Worm (Caenorhabditis elegans) whole organism, young adult: ENCODE data around the gene F54D5.15.

ENCODE experiments used
- B0035.1 ChIP-seq: sonication (generic microtip); optimal IDR thresholded peaks from 2 replicates; lab custom pipeline; 2016; ENCODE audit warnings: missing genetic modification characterization, mild to moderate bottlenecking, missing compliant biosample characterization, missing genotype, missing genetic modification reagents
- aptf-2 ChIP-seq: fragments of 200-800 bp; sonication (Bioruptor generic); conservative IDR thresholded peaks from 2 replicates; pipeline ENCODE4 v1.3.6; 2022; ENCODE audit warnings: missing genetic modification reagents, missing genetic modification characterization, missing compliant biosample characterization
- bed-2 ChIP-seq: fragments of 200-800 bp; sonication (Bioruptor generic); IDR thresholded peaks from 2 replicates; pipeline ENCODE4 v1.3.6; 2022; ENCODE audit warnings: missing genetic modification reagents, missing genetic modification characterization, missing compliant biosample characterization
- dpff-1 ChIP-seq: sonication (generic microtip); optimal IDR thresholded peaks from 2 replicates; lab custom pipeline; 2017; ENCODE audit warnings: mild to moderate bottlenecking, missing genetic modification characterization, missing compliant biosample characterization
- egl-44 ChIP-seq: fragments of 200-800 bp; sonication (Bioruptor generic); IDR thresholded peaks from 2 replicates; pipeline ENCODE4 v1.3.6; 2022; ENCODE audit warnings: missing genetic modification reagents, missing genetic modification characterization, missing compliant biosample characterization
- fkh-3 ChIP-seq: sonication (generic microtip); optimal IDR thresholded peaks from 2 replicates; lab custom pipeline; 2016; ENCODE audit warnings: mild to moderate bottlenecking, missing genetic modification characterization, missing compliant biosample characterization
- gei-17 ChIP-seq: fragments of 200-800 bp; sonication (Bioruptor generic); optimal IDR thresholded peaks from 2 replicates; lab custom pipeline; 2018; ENCODE audit warnings: mild to moderate bottlenecking, missing genetic modification characterization, missing compliant biosample characterization
- hlh-26 ChIP-seq: fragments of 200-800 bp; sonication (Bioruptor generic); conservative IDR thresholded peaks from 2 replicates; pipeline ENCODE4 v1.3.6; 2022; ENCODE audit warnings: missing genetic modification reagents, missing genetic modification characterization, missing compliant biosample characterization
- hmg-1.2 ChIP-seq: fragments of 200-800 bp; sonication (Bioruptor generic); IDR thresholded peaks from 2 replicates; pipeline ENCODE4 v1.3.6; 2022; ENCODE audit warnings: missing genetic modification reagents, missing genetic modification characterization, missing compliant biosample characterization
- let-607 ChIP-seq, 2 experiments: fragments of 200-800 bp in 1 of 2; sonication (Bioruptor generic) in 1 of 2; sonication (generic microtip) in 1 of 2; optimal IDR thresholded peaks; 2 replicates each; lab custom pipeline; 2016 to 2018; ENCODE audit warnings: mild to moderate bottlenecking in 2 of 2, missing compliant biosample characterization in 2 of 2, missing genetic modification characterization in 2 of 2, moderate library complexity in 2 of 2, missing genotype in 1 of 2
- lin-54 ChIP-seq: fragments of 200-800 bp; sonication (Bioruptor generic); optimal IDR thresholded peaks from 2 replicates; lab custom pipeline; 2018; ENCODE audit warnings: mild to moderate bottlenecking, missing genetic modification characterization, missing compliant biosample characterization
- madf-10 ChIP-seq: sonication (generic microtip); optimal IDR thresholded peaks from 2 replicates; lab custom pipeline; 2016; ENCODE audit warnings: mild to moderate bottlenecking, missing genetic modification characterization, missing compliant biosample characterization
- pbrm-1 ChIP-seq: fragments of 200-800 bp; sonication (Bioruptor generic); IDR thresholded peaks from 2 replicates; pipeline ENCODE4 v1.3.6; 2022; ENCODE audit warnings: missing genetic modification reagents, missing genetic modification characterization, missing compliant biosample characterization
- pha-4 ChIP-seq: fragments of 150-350 bp; sonication (generic microtip); optimal IDR thresholded peaks from 2 replicates; lab custom pipeline; 2014; ENCODE audit warnings: missing biosample characterization, missing genetic modification reagents, missing genetic modification characterization
- sdz-38 ChIP-seq: sonication (generic microtip); optimal IDR thresholded peaks from 2 replicates; lab custom pipeline; 2016; ENCODE audit warnings: missing genotype, missing genetic modification characterization, missing compliant biosample characterization
- unc-130 ChIP-seq: sonication (generic microtip); optimal IDR thresholded peaks from 2 replicates; lab custom pipeline; 2016; ENCODE audit warnings: missing genetic modification reagents, missing genetic modification characterization, missing compliant biosample characterization
- xnd-1 ChIP-seq: sonication (generic microtip); optimal IDR thresholded peaks from 2 replicates; lab custom pipeline; 2016; ENCODE audit warnings: missing genotype, missing genetic modification reagents, missing genetic modification characterization, missing compliant biosample characterization
- ztf-6 ChIP-seq: fragments of 200-800 bp; sonication (Bioruptor generic); IDR thresholded peaks from 2 replicates; pipeline ENCODE4 v1.3.6; 2022; ENCODE audit warnings: missing genetic modification reagents, missing genetic modification characterization, missing compliant biosample characterization

Gene F54D5.15

ce11 chrII:11514775-11515174 lies 49.3 kb downstream of the F54D5.15 start, which contains the start of gene srh-44:
TSS of gene srh-44 (plus strand) at chrII:11515075.
- TF ChIP-seq fkh-3 (tag; lab: Kevin White, UChicago) = no peak
- no peak for TF ChIP-seq egl-44 (GFP tag; lab: Robert Waterston, UW)
- no peak for TF ChIP-seq unc-130 (GFP tag; lab: Kevin White, UChicago)
- TF ChIP-seq pha-4 (tag; lab: Kevin White, UChicago) = no peak
- TF ChIP-seq B0035.1 (tag; lab: Kevin White, UChicago) = no peak
- TF ChIP-seq bed-2 (GFP tag; lab: Robert Waterston, UW) = no peak

ce11 chrII:11512921-11513320 lies 51.1 kb downstream of the F54D5.15 start:
- TF ChIP-seq dpff-1 (no peak), hmg-1.2 (GFP tag; lab: Robert Waterston, UW) (no peak), pbrm-1 (no peak)

ce11 chrII:11510373-11510772 lies 53.7 kb downstream of the F54D5.15 start, which contains the start of gene npr-41:
TSS of gene npr-41 (plus strand) at chrII:11510673.
- TF ChIP-seq madf-10 (tag; lab: Kevin White, UChicago) = no peak
- no peak for TF ChIP-seq lin-54 (GFP tag; lab: Kevin White, UChicago)
- no peak for TF ChIP-seq let-607 (tag; optimal IDR thresholded peaks at IDR 0.05; lab: Kevin White, UChicago)
- TF ChIP-seq ztf-6 (GFP tag; lab: Robert Waterston, UW) = no peak
- TF ChIP-seq xnd-1 (tag; lab: Kevin White, UChicago) = no peak
- TF ChIP-seq gei-17 (GFP tag; lab: Kevin White, UChicago) = no peak
- TF ChIP-seq aptf-2 (GFP tag; lab: Robert Waterston, UW) = no peak
- no peak for TF ChIP-seq sdz-38
- no peak for TF ChIP-seq hlh-26 (GFP tag; lab: Robert Waterston, UW)
